Fruit fly (Drosophila melanogaster) whole organism, wandering third instar larva: ENCODE data around the gene CG18094.
A peak's percentile ranks its signal among the peaks of the same experiment; 100 is the strongest.

ENCODE experiments used
- Abd-B ChIP-seq: fragments of >200 bp; optimal IDR thresholded peaks from 2 replicates; lab custom pipeline; 2017; ENCODE audit warnings: missing biosample characterization, missing genetic modification characterization
- CG32264 ChIP-seq: fragments of 200-800 bp; sonication (Bioruptor generic); optimal IDR thresholded peaks from 2 replicates; lab custom pipeline; 2016; ENCODE audit warnings: missing biosample characterization, missing genetic modification characterization
- CG9705 ChIP-seq: fragments of 200-800 bp; sonication (Bioruptor generic); optimal IDR thresholded peaks from 2 replicates; lab custom pipeline; 2018; ENCODE audit warnings: missing biosample characterization, mild to moderate bottlenecking, missing genetic modification characterization
- CrebA ChIP-seq: fragments of 200-800 bp; sonication (Bioruptor generic); optimal IDR thresholded peaks from 2 replicates; lab custom pipeline; 2016; ENCODE audit warnings: missing biosample characterization, mild to moderate bottlenecking, missing genetic modification characterization, borderline replicate concordance
- Dfd ChIP-seq: fragments of >200 bp; optimal IDR thresholded peaks from 2 replicates; lab custom pipeline; 2017; ENCODE audit warnings: missing biosample characterization, missing genetic modification characterization
- Dif ChIP-seq: fragments of 200-275, 200-300 bp; sonication (Bioruptor generic); optimal IDR thresholded peaks from 2 replicates; lab custom pipeline; 2018; ENCODE audit warnings: missing biosample characterization, missing genetic modification characterization; ENCODE audit not compliant: partially characterized antibody
- GATAd ChIP-seq: sonication (Bioruptor generic); optimal IDR thresholded peaks from 2 replicates; lab custom pipeline; 2016; ENCODE audit warnings: missing biosample characterization, missing genetic modification characterization
- HLH106 ChIP-seq: fragments of 200-800 bp; optimal IDR thresholded peaks from 3 replicates; lab custom pipeline; 2019; ENCODE audit warnings: missing biosample characterization, mild to moderate bottlenecking, missing genetic modification characterization, moderate library complexity
- Hnf4 ChIP-seq: fragments of 200-800 bp; sonication (Bioruptor generic); optimal IDR thresholded peaks from 2 replicates; lab custom pipeline; 2016; ENCODE audit warnings: missing biosample characterization, mild to moderate bottlenecking, missing genetic modification characterization
- Hr78 ChIP-seq: fragments of >200 bp; optimal IDR thresholded peaks from 2 replicates; lab custom pipeline; 2017; ENCODE audit warnings: missing biosample characterization, missing genetic modification characterization
- Hr83 ChIP-seq: fragments of 200-300 bp; sonication (Bioruptor generic); optimal IDR thresholded peaks from 2 replicates; lab custom pipeline; 2016; ENCODE audit warnings: missing biosample characterization, mild to moderate bottlenecking, missing genetic modification characterization, moderate library complexity; ENCODE audit not compliant: poor library complexity, severe bottlenecking
- Jra ChIP-seq: sonication (Bioruptor generic); optimal IDR thresholded peaks from 2 replicates; lab custom pipeline; 2016; ENCODE audit warnings: missing biosample characterization, missing genetic modification characterization
- Mio ChIP-seq: sonication (Bioruptor generic); optimal IDR thresholded peaks from 2 replicates; lab custom pipeline; 2016; ENCODE audit warnings: missing biosample characterization, missing genetic modification characterization
- Myc ChIP-seq: fragments of >200 bp; optimal IDR thresholded peaks from 2 replicates; lab custom pipeline; 2017
- N ChIP-seq: fragments of >200 bp; optimal IDR thresholded peaks from 2 replicates; lab custom pipeline; 2018; ENCODE audit warnings: missing biosample characterization, missing external identifiers, missing genetic modification characterization
- OdsH ChIP-seq: fragments of 200-800 bp; sonication (Bioruptor generic); optimal IDR thresholded peaks from 2 replicates; lab custom pipeline; 2016; ENCODE audit warnings: missing biosample characterization, mild to moderate bottlenecking, missing genetic modification characterization
- Rel ChIP-seq, 2 experiments: fragments of 200-800 bp; sonication (Bioruptor generic) in 1 of 2; optimal IDR thresholded peaks; 2 replicates in 1 of 2; 3 replicates in 1 of 2; lab custom pipeline; 2016 to 2019; ENCODE audit warnings: mild to moderate bottlenecking in 2 of 2, missing biosample characterization in 2 of 2, missing genetic modification characterization in 2 of 2, moderate library complexity in 1 of 2
- Sp1 ChIP-seq: fragments of 200-800 bp; sonication (Bioruptor generic); optimal IDR thresholded peaks from 3 replicates; lab custom pipeline; 2019; ENCODE audit warnings: missing biosample characterization, mild to moderate bottlenecking, missing genetic modification characterization, moderate library complexity
- Vsx2 ChIP-seq: fragments of 200-300, 225-300 bp; sonication (Bioruptor generic); optimal IDR thresholded peaks from 2 replicates; lab custom pipeline; 2018; ENCODE audit warnings: missing biosample characterization, missing genetic modification characterization; ENCODE audit not compliant: partially characterized antibody
- br ChIP-seq: fragments of 200-800 bp; sonication (Bioruptor generic); optimal IDR thresholded peaks from 2 replicates; lab custom pipeline; 2016; ENCODE audit warnings: missing biosample characterization, missing genetic modification characterization
- brk ChIP-seq: fragments of 200-800 bp; sonication (Bioruptor generic); optimal IDR thresholded peaks from 2 replicates; lab custom pipeline; 2016; ENCODE audit warnings: missing biosample characterization, mild to moderate bottlenecking, missing genetic modification characterization
- dl ChIP-seq, 2 experiments: fragments of 175-275, 200-275 bp in 1 of 2; fragments of 200-275 bp in 1 of 2; sonication (Bioruptor generic); optimal IDR thresholded peaks; lab custom pipeline; 2018; ENCODE audit warnings: mild to moderate bottlenecking in 2 of 2, missing biosample characterization in 2 of 2, missing genetic modification characterization in 2 of 2, moderate library complexity in 2 of 2; ENCODE audit not compliant: partially characterized antibody in 2 of 2, insufficient read depth in 1 of 2
- dmrt93B ChIP-seq: fragments of 200-800 bp; sonication (Bioruptor generic); optimal IDR thresholded peaks from 2 replicates; lab custom pipeline; 2018; ENCODE audit warnings: missing biosample characterization, mild to moderate bottlenecking, missing genetic modification characterization
- dsf ChIP-seq: sonication (Bioruptor generic); optimal IDR thresholded peaks from 2 replicates; lab custom pipeline; 2016; ENCODE audit warnings: missing biosample characterization, missing genetic modification characterization, borderline replicate concordance
- ey ChIP-seq: fragments of 200-800 bp; sonication (Bioruptor generic); optimal IDR thresholded peaks from 2 replicates; lab custom pipeline; 2016; ENCODE audit warnings: missing biosample characterization, missing genetic modification characterization
- foxo ChIP-seq, 2 experiments: fragments of 200-800 bp; sonication (Bioruptor generic); optimal IDR thresholded peaks; 2 replicates in 1 of 2; 3 replicates in 1 of 2; lab custom pipeline; 2016 to 2017; ENCODE audit warnings: missing biosample characterization in 2 of 2, missing genetic modification characterization in 2 of 2
- fru ChIP-seq: fragments of 200-800 bp; sonication (Bioruptor generic); optimal IDR thresholded peaks from 3 replicates; lab custom pipeline; 2016; ENCODE audit warnings: missing biosample characterization, mild to moderate bottlenecking, missing genetic modification characterization
- h ChIP-seq: fragments of 200-800 bp; sonication (Bioruptor generic); optimal IDR thresholded peaks from 3 replicates; lab custom pipeline; 2016; ENCODE audit warnings: missing biosample characterization, mild to moderate bottlenecking, missing genetic modification characterization
- jim ChIP-seq: fragments of 175-275, 200-325 bp; sonication (Bioruptor generic); optimal IDR thresholded peaks from 2 replicates; lab custom pipeline; 2016; ENCODE audit warnings: missing biosample characterization, mild to moderate bottlenecking, missing genetic modification characterization
- lola ChIP-seq: fragments of >200 bp; optimal IDR thresholded peaks from 2 replicates; lab custom pipeline; 2017; ENCODE audit warnings: missing biosample characterization, missing genetic modification characterization
- pan ChIP-seq: fragments of >200 bp; optimal IDR thresholded peaks from 2 replicates; lab custom pipeline; 2017
- psq ChIP-seq: fragments of 200-800 bp; sonication (Bioruptor generic); optimal IDR thresholded peaks from 3 replicates; lab custom pipeline; 2017; ENCODE audit warnings: missing biosample characterization, mild to moderate bottlenecking, missing genetic modification characterization, moderate library complexity
- rgr ChIP-seq: fragments of 200-800 bp; sonication (Bioruptor generic); optimal IDR thresholded peaks from 3 replicates; lab custom pipeline; 2016; ENCODE audit warnings: missing biosample characterization, mild to moderate bottlenecking, missing genetic modification characterization
- sage ChIP-seq: fragments of 200-800 bp; sonication (Bioruptor generic); optimal IDR thresholded peaks from 2 replicates; lab custom pipeline; 2016; ENCODE audit warnings: missing biosample characterization, mild to moderate bottlenecking, missing genetic modification characterization
- sv ChIP-seq: fragments of 200-800 bp; sonication (Bioruptor generic); optimal IDR thresholded peaks from 3 replicates; lab custom pipeline; 2016; ENCODE audit warnings: missing biosample characterization, missing genetic modification characterization
- tai ChIP-seq: sonication (Bioruptor generic); optimal IDR thresholded peaks from 2 replicates; lab custom pipeline; 2016; ENCODE audit warnings: missing biosample characterization, missing genetic modification characterization
- usp ChIP-seq: fragments of >200 bp; optimal IDR thresholded peaks from 2 replicates; lab custom pipeline; 2017; ENCODE audit warnings: missing biosample characterization, missing genetic modification characterization
- woc ChIP-seq: sonication (Bioruptor generic); optimal IDR thresholded peaks from 2 replicates; lab custom pipeline; 2016; ENCODE audit warnings: missing biosample characterization, mild to moderate bottlenecking, missing genetic modification characterization

The CG18094 gene

DNA sequence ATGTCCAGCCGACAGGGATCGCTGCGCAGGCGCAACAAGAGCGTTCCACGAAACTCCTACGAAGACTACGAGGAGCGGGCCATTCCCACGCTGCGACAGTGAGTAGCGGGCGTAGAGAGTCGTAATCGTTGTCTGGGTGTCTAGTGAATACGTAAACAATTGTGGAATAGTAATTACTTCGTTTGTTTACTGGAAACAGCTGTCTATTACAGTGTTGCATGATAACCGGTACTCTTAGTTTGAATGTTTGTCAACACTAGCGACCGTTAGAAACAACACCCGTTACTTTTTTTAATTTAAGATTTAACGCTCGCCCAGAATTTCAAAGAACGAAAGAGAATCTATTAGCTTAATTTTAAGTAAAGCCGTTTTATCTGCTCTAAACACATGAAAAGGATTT lies 40.0 kb downstream of the CG18094 start, which contains the start of gene CG10165:
Gene CG10165, minus strand, starts transcription at position 214 of the 400 bp plus-strand sequence.
- TF ChIP-seq psq (GFP tag; lab: Kevin White, UChicago), result no peak
- TF ChIP-seq Hr83 (GFP tag; lab: Kevin White, UChicago), result peak; percentile 26
- peak; percentile 37 for TF ChIP-seq h (GFP tag; lab: Kevin White, UChicago)
- TF ChIP-seq CrebA, result no peak
- no peak for TF ChIP-seq tai (GFP tag; lab: Kevin White, UChicago)
- TF ChIP-seq dmrt93B (GFP tag; lab: Kevin White, UChicago), result no peak
- TF ChIP-seq ey (GFP tag; lab: Kevin White, UChicago), result no peak
- TF ChIP-seq Hr78 (GFP tag; lab: Kevin White, UChicago), result no peak
- TF ChIP-seq Mio (GFP tag; lab: Kevin White, UChicago), result no peak
- no peak for TF ChIP-seq Vsx2 (GFP tag; lab: Kevin White, UChicago)
- TF ChIP-seq lola (GFP tag; lab: Kevin White, UChicago), result no peak
- TF ChIP-seq fru (GFP tag; lab: Kevin White, UChicago), result peak; percentile 91
- no peak for TF ChIP-seq CG9705 (GFP tag; lab: Kevin White, UChicago)
- TF ChIP-seq OdsH, result no peak
- TF ChIP-seq CG32264, result no peak
- no peak for TF ChIP-seq dl (GFP tag; optimal IDR thresholded peaks at IDR 0.05; lab: Kevin White, UChicago; ENCODE audit: insufficient read depth in 1 of 2, partially characterized antibody in 2 of 2)

DNA sequence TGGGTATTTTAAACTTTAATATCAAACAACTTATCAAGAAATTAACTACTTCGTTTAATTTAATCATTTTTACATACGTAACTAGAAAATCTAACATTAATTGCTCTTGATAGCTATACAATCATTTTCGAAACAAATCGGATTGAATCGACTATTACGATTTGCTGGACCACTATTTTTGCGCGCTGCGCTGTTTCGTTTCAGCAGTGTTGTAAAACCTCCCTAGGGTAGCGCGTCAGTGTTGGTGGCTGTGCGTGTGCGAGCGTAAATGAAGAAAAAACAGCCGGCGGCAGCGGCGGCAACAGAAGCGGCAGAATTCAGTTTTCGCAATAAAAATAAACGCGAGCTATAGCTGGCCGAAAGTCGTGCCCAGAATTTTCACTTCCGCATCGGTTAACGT lies 43.2 kb downstream of the CG18094 start, which contains the start of gene CG33116:
Gene CG33116, plus strand, starts transcription at position 233 of the 400 bp plus-strand sequence.
- TF ChIP-seq CG9705 (GFP tag; lab: Kevin White, UChicago), result peak; percentile 61
- TF ChIP-seq h (GFP tag; lab: Kevin White, UChicago), result peak; percentile 90
- peak; percentile 89 for TF ChIP-seq ey (GFP tag; lab: Kevin White, UChicago)
- TF ChIP-seq CrebA, result no peak
- TF ChIP-seq Hnf4 (GFP tag; lab: Kevin White, UChicago), result peak; percentile 91
- TF ChIP-seq dmrt93B (GFP tag; lab: Kevin White, UChicago), result peak; percentile 71
- TF ChIP-seq sv (GFP tag; lab: Kevin White, UChicago), result peak; percentile 84
- TF ChIP-seq HLH106 (tag; lab: Kevin White, UChicago), result peak; percentile 85
- TF ChIP-seq dl (GFP tag; optimal IDR thresholded peaks at IDR 0.05; lab: Kevin White, UChicago; ENCODE audit: insufficient read depth in 1 of 2, partially characterized antibody in 2 of 2), result no peak
- peak; percentile 89 for TF ChIP-seq woc
- TF ChIP-seq rgr, result peak; percentile 93
- no peak for TF ChIP-seq lola (GFP tag; lab: Kevin White, UChicago)
- peak; percentile 74 for TF ChIP-seq CG32264
- TF ChIP-seq Sp1 (GFP tag; lab: Kevin White, UChicago), result peak; percentile 80
- peak; percentile 89 for TF ChIP-seq br (GFP tag; lab: Kevin White, UChicago)
- no peak for TF ChIP-seq pan (lab: Kevin White, UChicago)
- TF ChIP-seq Hr83 (GFP tag; lab: Kevin White, UChicago), result peak; percentile 92
- peak; percentile 63 for TF ChIP-seq Mio (GFP tag; lab: Kevin White, UChicago)
- no peak for TF ChIP-seq Abd-B (GFP tag; lab: Kevin White, UChicago)
- TF ChIP-seq Jra (GFP tag; lab: Kevin White, UChicago), result peak; percentile 61
- no peak for TF ChIP-seq Dif (GFP tag; lab: Kevin White, UChicago)
- TF ChIP-seq psq (GFP tag; lab: Kevin White, UChicago), result peak; percentile 68
- TF ChIP-seq Rel (GFP tag; optimal IDR thresholded peaks at IDR 0.05; lab: Kevin White, UChicago), result no peak
- TF ChIP-seq Rel (tag; optimal IDR thresholded peaks at IDR 0.05; lab: Kevin White, UChicago), result peak; percentile 58
- peak; percentile 50 for TF ChIP-seq dsf (GFP tag; lab: Kevin White, UChicago)
- TF ChIP-seq sage (GFP tag; lab: Kevin White, UChicago), result peak; percentile 63
- TF ChIP-seq foxo (GFP tag; optimal IDR thresholded peaks at IDR 0.05; lab: Kevin White, UChicago), result peak; percentile 17 to 92
- TF ChIP-seq OdsH, result peak; percentile 86
- TF ChIP-seq GATAd, result peak; percentile 28
- TF ChIP-seq Vsx2 (GFP tag; lab: Kevin White, UChicago), result no peak
- TF ChIP-seq Myc, result peak; percentile 41
- TF ChIP-seq jim (GFP tag; lab: Kevin White, UChicago), result peak; percentile 2
- TF ChIP-seq N (GFP tag; lab: Kevin White, UChicago), result no peak
- no peak for TF ChIP-seq tai (GFP tag; lab: Kevin White, UChicago)
- no peak for TF ChIP-seq Dfd (GFP tag; lab: Kevin White, UChicago)
- TF ChIP-seq usp (GFP tag; lab: Kevin White, UChicago), result no peak
- peak; percentile 82 for TF ChIP-seq brk (GFP tag; lab: Kevin White, UChicago)
- TF ChIP-seq Hr78 (GFP tag; lab: Kevin White, UChicago), result no peak
- peak; percentile 90 for TF ChIP-seq fru (GFP tag; lab: Kevin White, UChicago)
